Fruit fly (Drosophila melanogaster) whole organism, pupa: Measurements from ENCODE around the gene Cpr66D.
A peak's percentile ranks its signal among the peaks of the same experiment; 100 is the strongest.

Experiments
- CG14655 ChIP-seq: fragments of 200-800 bp; sonication (Bioruptor generic); optimal IDR thresholded peaks from 3 replicates; lab custom pipeline; 2017; ENCODE audit warnings: mild to moderate bottlenecking, missing biosample characterization, missing genetic modification reagents, missing genetic modification characterization
- CG17806 ChIP-seq: fragments of 200-800 bp; sonication (Bioruptor generic); optimal IDR thresholded peaks from 2 replicates; lab custom pipeline; 2018; ENCODE audit warnings: missing biosample characterization, mild to moderate bottlenecking, missing genetic modification characterization, moderate library complexity
- CG8159 ChIP-seq: fragments of 200-800 bp; sonication (Bioruptor generic); optimal IDR thresholded peaks from 3 replicates; lab custom pipeline; 2018; ENCODE audit warnings: missing biosample characterization, mild to moderate bottlenecking, missing genetic modification characterization, moderate library complexity
- EcR ChIP-seq: fragments of 200-800 bp; sonication (Bioruptor generic); optimal IDR thresholded peaks from 3 replicates; lab custom pipeline; 2019; ENCODE audit warnings: missing biosample characterization, missing genetic modification characterization, mild to moderate bottlenecking, moderate library complexity, missing genetic modification reagents
- Pif1A ChIP-seq: fragments of 200-800 bp; sonication (Bioruptor generic); optimal IDR thresholded peaks from 3 replicates; lab custom pipeline; 2016; ENCODE audit warnings: missing biosample characterization, missing genetic modification characterization
- fd96Ca ChIP-seq: fragments of 200-800 bp; sonication (Bioruptor generic); IDR thresholded peaks from 3 replicates; pipeline ENCODE4 v1.3.6; 2022; ENCODE audit warnings: missing biosample characterization, missing genetic modification characterization
- gl ChIP-seq: fragments of 200-800 bp; sonication (Bioruptor generic); optimal IDR thresholded peaks from 2 replicates; lab custom pipeline; 2018; ENCODE audit warnings: missing biosample characterization, mild to moderate bottlenecking, missing genetic modification characterization

dm6 chr3L:8661793-8662669, 21.8 kb downstream of the Cpr66D start:
- TF ChIP-seq fd96Ca (GFP tag; lab: Robert Waterston, UW) = no peak
- TF ChIP-seq Pif1A = peak; percentile 33
- TF ChIP-seq EcR (GFP tag; lab: Kevin White, UChicago) = peak; percentile 81
- no peak for TF ChIP-seq gl (tag; lab: Kevin White, UChicago)
- TF ChIP-seq CG14655 (GFP tag; lab: Kevin White, UChicago) = no peak
- peak; percentile 43 for TF ChIP-seq CG17806 (tag; lab: Kevin White, UChicago)
- peak; percentile 58 for TF ChIP-seq CG8159 (tag; lab: Kevin White, UChicago)
